Fruit fly (Drosophila melanogaster) whole organism, embryonic: ENCODE measurements around the gene CG5776.

ENCODE experiments used
- Adf1 ChIP-seq: fragments of 200-800 bp; sonication (Bioruptor generic); IDR thresholded peaks from 2 replicates; pipeline ENCODE4 v1.3.6; 2022; ENCODE audit warnings: missing biosample characterization, missing genetic modification characterization
- CG10267 ChIP-seq: fragments of 200-800 bp; sonication (Bioruptor generic); optimal IDR thresholded peaks from 2 replicates; lab custom pipeline; 2018; ENCODE audit warnings: missing biosample characterization, mild to moderate bottlenecking, missing genetic modification characterization, moderate library complexity
- CG10366 ChIP-seq: fragments of 200-800 bp; sonication (Bioruptor generic); IDR thresholded peaks from 2 replicates; pipeline ENCODE4 v1.3.6; 2022; ENCODE audit warnings: missing biosample characterization, missing genetic modification characterization
- CG10431 ChIP-seq: fragments of 200-800 bp; sonication (Bioruptor generic); optimal IDR thresholded peaks from 3 replicates; lab custom pipeline; 2018; ENCODE audit warnings: missing biosample characterization, mild to moderate bottlenecking, missing genetic modification characterization
- CG11456 ChIP-seq: fragments of 200-800 bp; sonication (Bioruptor generic); IDR thresholded peaks from 3 replicates; pipeline ENCODE4 v1.3.6; 2022; ENCODE audit warnings: missing biosample characterization, missing genetic modification characterization
- CG12219 ChIP-seq: fragments of 200-800 bp; sonication (Bioruptor generic); optimal IDR thresholded peaks from 3 replicates; lab custom pipeline; 2018; ENCODE audit warnings: missing biosample characterization, mild to moderate bottlenecking, missing genetic modification characterization
- CG12659 ChIP-seq: fragments of 200-800 bp; sonication (Bioruptor generic); optimal IDR thresholded peaks from 3 replicates; lab custom pipeline; 2017; ENCODE audit warnings: mild to moderate bottlenecking, missing biosample characterization, missing genetic modification reagents, missing genetic modification characterization
- CG13424 ChIP-seq: fragments of 200-800 bp; sonication (Bioruptor generic); optimal IDR thresholded peaks from 2 replicates; lab custom pipeline; 2019; ENCODE audit warnings: missing biosample characterization, mild to moderate bottlenecking, missing genetic modification characterization, moderate library complexity
- CG15011 ChIP-seq: fragments of 200-800 bp; sonication (Bioruptor generic); optimal IDR thresholded peaks from 3 replicates; lab custom pipeline; 2018; ENCODE audit warnings: missing biosample characterization, mild to moderate bottlenecking, missing genetic modification characterization
- CG15514 ChIP-seq: fragments of 200-800 bp; sonication (Bioruptor generic); optimal IDR thresholded peaks from 3 replicates; lab custom pipeline; 2017; ENCODE audit warnings: missing biosample characterization, missing genetic modification characterization, mild to moderate bottlenecking, moderate library complexity, missing genetic modification reagents
- CG17829 ChIP-seq: fragments of 200-800 bp; optimal IDR thresholded peaks from 2 replicates; lab custom pipeline; 2019; ENCODE audit warnings: missing biosample characterization, mild to moderate bottlenecking, missing genetic modification characterization, moderate library complexity
- CG32532 ChIP-seq: fragments of 200-800 bp; sonication (Bioruptor generic); IDR thresholded peaks from 2 replicates; pipeline ENCODE4 v1.3.6; 2022; ENCODE audit warnings: missing biosample characterization, missing genetic modification characterization
- CG34376 ChIP-seq: fragments of 200-800 bp; sonication (Bioruptor generic); optimal IDR thresholded peaks from 2 replicates; lab custom pipeline; 2018; ENCODE audit warnings: missing biosample characterization, mild to moderate bottlenecking, missing genetic modification characterization
- CG8290 ChIP-seq, 3 experiments: fragments of 200-800 bp; sonication (Bioruptor generic); optimal IDR thresholded peaks; 2 replicates each; lab custom pipeline; 2016 to 2019; ENCODE audit warnings: missing biosample characterization in 3 of 3, missing genetic modification characterization in 3 of 3, mild to moderate bottlenecking in 2 of 3, moderate library complexity in 1 of 3
- Dbx ChIP-seq: fragments of 200-800 bp; sonication (Bioruptor generic); IDR thresholded peaks from 3 replicates; pipeline ENCODE4 v1.3.6; 2022; ENCODE audit warnings: missing biosample characterization, missing genetic modification characterization
- E2f1 ChIP-seq: fragments of 200-800 bp; sonication (Bioruptor generic); IDR thresholded peaks from 2 replicates; pipeline ENCODE4 v1.3.6; 2022; ENCODE audit warnings: missing biosample characterization, missing genetic modification characterization
- H15 ChIP-seq: fragments of 200-800 bp; sonication (Bioruptor generic); IDR thresholded peaks from 3 replicates; pipeline ENCODE4 v1.3.6; 2022; ENCODE audit warnings: missing biosample characterization, missing genetic modification characterization
- HHEX ChIP-seq: fragments of 200-800 bp; sonication (Bioruptor generic); optimal IDR thresholded peaks from 3 replicates; lab custom pipeline; 2017; ENCODE audit warnings: missing biosample characterization, mild to moderate bottlenecking, missing genetic modification characterization, missing genetic modification reagents
- HmgZ ChIP-seq: fragments of 200-800 bp; sonication (Bioruptor generic); optimal IDR thresholded peaks from 2 replicates; lab custom pipeline; 2018; ENCODE audit warnings: missing biosample characterization, mild to moderate bottlenecking, missing genetic modification characterization
- Hmr ChIP-seq: fragments of 200-800 bp; sonication (Bioruptor generic); optimal IDR thresholded peaks from 3 replicates; lab custom pipeline; 2017; ENCODE audit warnings: mild to moderate bottlenecking, missing biosample characterization, missing genetic modification reagents, missing genetic modification characterization
- Hr3 ChIP-seq: fragments of 200-800 bp; sonication (Bioruptor generic); optimal IDR thresholded peaks from 3 replicates; lab custom pipeline; 2016; ENCODE audit warnings: missing biosample characterization, missing genetic modification characterization
- Max ChIP-seq: fragments of 200-800 bp; sonication (Bioruptor generic); optimal IDR thresholded peaks from 2 replicates; lab custom pipeline; 2016; ENCODE audit warnings: missing biosample characterization, mild to moderate bottlenecking, missing genetic modification characterization
- Mes4 ChIP-seq: fragments of 200-800 bp; sonication (Bioruptor generic); optimal IDR thresholded peaks from 2 replicates; lab custom pipeline; 2016; ENCODE audit warnings: missing biosample characterization, missing genetic modification characterization
- Oli ChIP-seq: fragments of 200-800 bp; sonication (Bioruptor generic); optimal IDR thresholded peaks from 2 replicates; lab custom pipeline; 2018; ENCODE audit warnings: missing biosample characterization, mild to moderate bottlenecking, missing genetic modification characterization, moderate library complexity
- Pdp1 ChIP-seq, 2 experiments: fragments of 200-800 bp; sonication (Bioruptor generic); optimal IDR thresholded peaks; 3 replicates each; lab custom pipeline; 2016; ENCODE audit warnings: missing biosample characterization in 2 of 2, missing genetic modification characterization in 2 of 2, mild to moderate bottlenecking in 1 of 2, moderate library complexity in 1 of 2
- Rfx ChIP-seq: fragments of 200-800 bp; sonication (Bioruptor generic); IDR thresholded peaks from 2 replicates; pipeline ENCODE4 v1.3.6; 2022; ENCODE audit warnings: missing biosample characterization, missing genetic modification characterization
- Six4 ChIP-seq: fragments of 200-800 bp; sonication (Bioruptor generic); optimal IDR thresholded peaks from 2 replicates; lab custom pipeline; 2016; ENCODE audit warnings: missing biosample characterization, missing genetic modification characterization
- bcd ChIP-seq: fragments of 200-800 bp; sonication (Bioruptor generic); optimal IDR thresholded peaks from 2 replicates; lab custom pipeline; 2017; ENCODE audit warnings: missing biosample characterization, mild to moderate bottlenecking, missing genetic modification characterization
- caup ChIP-seq: fragments of 200-800 bp; sonication (Bioruptor generic); optimal IDR thresholded peaks from 3 replicates; lab custom pipeline; 2017; ENCODE audit warnings: missing biosample characterization, mild to moderate bottlenecking, missing genetic modification characterization, moderate library complexity; ENCODE audit not compliant: severe bottlenecking
- chinmo ChIP-seq: fragments of 200-800 bp; sonication (Bioruptor generic); IDR thresholded peaks from 4 replicates; pipeline ENCODE4 v1.3.6; 2022; ENCODE audit warnings: missing biosample characterization, missing genetic modification characterization; ENCODE audit not compliant: partially characterized antibody
- cwo ChIP-seq: fragments of 200-800 bp; sonication (Bioruptor generic); optimal IDR thresholded peaks from 3 replicates; lab custom pipeline; 2017; ENCODE audit warnings: missing biosample characterization, missing genetic modification characterization, mild to moderate bottlenecking, moderate library complexity, missing genetic modification reagents
- dan ChIP-seq: fragments of 200-800 bp; sonication (Bioruptor generic); IDR thresholded peaks from 2 replicates; pipeline ENCODE4 v1.3.6; 2022; ENCODE audit warnings: missing biosample characterization, missing genetic modification characterization
- disco-r ChIP-seq: fragments of 200-800 bp; sonication (Bioruptor generic); optimal IDR thresholded peaks from 2 replicates; lab custom pipeline; 2016; ENCODE audit warnings: missing biosample characterization, missing genetic modification characterization
- dm ChIP-seq: fragments of 200-800 bp; sonication (Bioruptor generic); optimal IDR thresholded peaks from 3 replicates; lab custom pipeline; 2016; ENCODE audit warnings: missing biosample characterization, missing genetic modification characterization
- exex ChIP-seq: fragments of 200-800 bp; sonication (Bioruptor generic); optimal IDR thresholded peaks from 4 replicates; lab custom pipeline; 2018; ENCODE audit warnings: missing biosample characterization, mild to moderate bottlenecking, missing genetic modification characterization, moderate library complexity
- fd3F ChIP-seq: fragments of 200-800 bp; sonication (Bioruptor generic); optimal IDR thresholded peaks from 2 replicates; lab custom pipeline; 2018; ENCODE audit warnings: missing biosample characterization, mild to moderate bottlenecking, missing genetic modification characterization, moderate library complexity
- gcm ChIP-seq: fragments of 200-800 bp; sonication (Bioruptor generic); optimal IDR thresholded peaks from 2 replicates; lab custom pipeline; 2019; ENCODE audit warnings: missing biosample characterization, mild to moderate bottlenecking, missing genetic modification characterization, moderate library complexity
- grn ChIP-seq: fragments of 200-800 bp; sonication (Bioruptor generic); optimal IDR thresholded peaks from 3 replicates; lab custom pipeline; 2017; ENCODE audit warnings: missing biosample characterization, missing genetic modification characterization
- knrl ChIP-seq: fragments of 200-800 bp; sonication (Bioruptor generic); IDR thresholded peaks from 3 replicates; pipeline ENCODE4 v1.3.6; 2022; ENCODE audit warnings: missing biosample characterization, missing genetic modification characterization; ENCODE audit not compliant: partially characterized antibody
- lab ChIP-seq: fragments of 200-800 bp; sonication (Bioruptor generic); optimal IDR thresholded peaks from 3 replicates; lab custom pipeline; 2017; ENCODE audit warnings: missing biosample characterization, missing genetic modification characterization, mild to moderate bottlenecking, moderate library complexity, missing genetic modification reagents
- mirr ChIP-seq: fragments of 200-800 bp; sonication (Bioruptor generic); optimal IDR thresholded peaks from 3 replicates; lab custom pipeline; 2018; ENCODE audit warnings: missing biosample characterization, mild to moderate bottlenecking, missing genetic modification characterization
- peb ChIP-seq: fragments of 200-800 bp; sonication (Bioruptor generic); IDR thresholded peaks from 2 replicates; pipeline ENCODE4 v1.3.6; 2022; ENCODE audit warnings: missing biosample characterization, missing genetic modification characterization
- pita ChIP-seq: fragments of 200-800 bp; sonication (Bioruptor generic); optimal IDR thresholded peaks from 2 replicates; lab custom pipeline; 2017; ENCODE audit warnings: missing biosample characterization, mild to moderate bottlenecking, missing genetic modification characterization
- rib ChIP-seq: fragments of 200-800 bp; sonication (Bioruptor generic); IDR thresholded peaks from 2 replicates; pipeline ENCODE4 v1.3.6; 2022; ENCODE audit warnings: missing biosample characterization, missing genetic modification characterization
- slbo ChIP-seq: fragments of 200-800 bp; sonication (Bioruptor generic); IDR thresholded peaks from 2 replicates; pipeline ENCODE4 v1.3.6; 2022; ENCODE audit warnings: missing biosample characterization, missing genetic modification characterization
- so ChIP-seq: fragments of 200-800 bp; sonication (Bioruptor generic); IDR thresholded peaks from 3 replicates; pipeline ENCODE4 v1.3.6; 2022; ENCODE audit warnings: missing biosample characterization, missing genetic modification characterization
- sug ChIP-seq: fragments of 200-800 bp; optimal IDR thresholded peaks from 2 replicates; lab custom pipeline; 2019; ENCODE audit warnings: missing biosample characterization, mild to moderate bottlenecking, missing genetic modification characterization, moderate library complexity
- wdn ChIP-seq: fragments of 200-800 bp; sonication (Bioruptor generic); IDR thresholded peaks from 2 replicates; pipeline ENCODE4 v1.3.6; 2022; ENCODE audit warnings: missing biosample characterization, missing genetic modification characterization

Gene CG5776

dm6 chr2L:12701498-12701897 is 2.8 kb downstream of the CG5776 start:
- peak; percentile 42 for TF ChIP-seq mirr
- TF ChIP-seq exex, result peak; percentile 88
- no peak for TF ChIP-seq gcm (GFP tag; lab: Kevin White, UChicago)
- TF ChIP-seq sug, result peak; percentile 48
- TF ChIP-seq Max (GFP tag; lab: Kevin White, UChicago), result no peak
- no peak for TF ChIP-seq pita
- TF ChIP-seq fd3F (GFP tag; lab: Kevin White, UChicago), result no peak
- no peak for TF ChIP-seq Rfx (GFP tag; lab: Robert Waterston, UW)
- no peak for TF ChIP-seq Hmr (GFP tag; lab: Kevin White, UChicago)
- TF ChIP-seq grn (GFP tag; lab: Kevin White, UChicago), result peak; percentile 46
- TF ChIP-seq peb (GFP tag; lab: Robert Waterston, UW), result no peak
- peak in 1 of 2 experiments; percentile 81 for TF ChIP-seq Pdp1 (GFP tag; optimal IDR thresholded peaks at IDR 0.05; lab: Kevin White, UChicago)
- TF ChIP-seq CG34376 (GFP tag; lab: Kevin White, UChicago), result peak; percentile 24
- no peak for TF ChIP-seq Six4 (GFP tag; lab: Kevin White, UChicago)
- TF ChIP-seq, all 482 proteins: peak for 6

dm6 chr2L:12700381-12700963 is 3.8 kb downstream of the CG5776 start, which contains the start of gene CG17036:
Gene CG17036 (minus strand): TSS chr2L:12700746.
- TF ChIP-seq caup (GFP tag; lab: Kevin White, UChicago) (peak; percentile 33), CG12659 (GFP tag; lab: Kevin White, UChicago) (peak; percentile 45), Oli (peak; percentile 22), cwo (GFP tag; lab: Kevin White, UChicago) (peak; percentile 34), knrl (no peak), CG13424 (tag; lab: Kevin White, UChicago) (peak; percentile 12), slbo (GFP tag; lab: Robert Waterston, UW) (peak; percentile 64), CG17829 (tag; lab: Kevin White, UChicago) (peak; percentile 25), H15 (GFP tag; lab: Robert Waterston, UW) (no peak), CG32532 (GFP tag; lab: Robert Waterston, UW) (peak; percentile 62; the same call in 1 of the 2 replicates), CG10267 (tag; lab: Kevin White, UChicago) (peak; percentile 4), bcd (GFP tag; lab: Kevin White, UChicago) (peak; percentile 15), so (GFP tag; lab: Robert Waterston, UW) (no peak), disco-r (no peak), lab (GFP tag; lab: Kevin White, UChicago) (peak; percentile 47), Adf1 (GFP tag; lab: Robert Waterston, UW) (no peak; the same call in 1 of the 2 replicates), CG12219 (GFP tag; lab: Kevin White, UChicago) (no peak), CG15011 (GFP tag; lab: Kevin White, UChicago) (peak; percentile 5), chinmo (0 out of 4 replicates have a peak, but pooled peaks have one; percentile 51), HHEX (GFP tag; lab: Kevin White, UChicago) (peak; percentile 48), CG8290 (GFP tag; optimal IDR thresholded peaks at IDR 0.05; lab: Kevin White, UChicago) (no peak), CG8290 (tag; optimal IDR thresholded peaks at IDR 0.05; lab: Kevin White, UChicago) (no peak), CG10431 (GFP tag; lab: Kevin White, UChicago) (no peak), HmgZ (tag; lab: Kevin White, UChicago) (no peak), Mes4 (no peak), CG11456 (peak; percentile 50; the same call in 1 of the 3 replicates), wdn (GFP tag; lab: Robert Waterston, UW) (0 out of 2 replicates have a peak, but pooled peaks have one; percentile 6), Hr3 (peak; percentile 2), CG10366 (GFP tag; lab: Robert Waterston, UW) (0 out of 2 replicates have a peak, but pooled peaks have one; percentile 13), rib (GFP tag; lab: Robert Waterston, UW) (peak; percentile 26; the same call in 1 of the 2 replicates), CG15514 (peak; percentile 41), Dbx (peak; percentile 55; the same call in 1 of the 3 replicates), dan (GFP tag; lab: Robert Waterston, UW) (no peak), dm (GFP tag; lab: Kevin White, UChicago) (no peak), E2f1 (GFP tag; lab: Robert Waterston, UW) (0 out of 2 replicates have a peak, but pooled peaks have one; percentile 15)
